Fruit fly (Drosophila melanogaster) whole organism, prepupa: ENCODE results near the gene CG3552.

Experiments
- Blimp-1 ChIP-seq: fragments of 200-800 bp; sonication (Bioruptor generic); optimal IDR thresholded peaks from 3 replicates; lab custom pipeline; 2017; ENCODE audit warnings: missing biosample characterization, missing genetic modification characterization, mild to moderate bottlenecking, moderate library complexity, missing genetic modification reagents
- CG10631 ChIP-seq: fragments of 200-800 bp; sonication (Bioruptor generic); optimal IDR thresholded peaks from 2 replicates; lab custom pipeline; 2016; ENCODE audit warnings: missing biosample characterization, missing genetic modification characterization
- CG10669 ChIP-seq: fragments of 200-800 bp; sonication (Bioruptor generic); optimal IDR thresholded peaks from 3 replicates; lab custom pipeline; 2018; ENCODE audit warnings: missing biosample characterization, mild to moderate bottlenecking, missing genetic modification characterization, moderate library complexity
- CG11294 ChIP-seq: fragments of 200-800 bp; sonication (Bioruptor generic); IDR thresholded peaks from 2 replicates; pipeline ENCODE4 v1.3.6; 2022; ENCODE audit warnings: missing biosample characterization, missing genetic modification characterization
- CG11902 ChIP-seq: fragments of 200-800 bp; sonication (Bioruptor generic); optimal IDR thresholded peaks from 3 replicates; lab custom pipeline; 2016; ENCODE audit warnings: missing biosample characterization, missing genetic modification characterization
- CG15336 ChIP-seq: fragments of 200-800 bp; sonication (Bioruptor generic); IDR thresholded peaks from 2 replicates; pipeline ENCODE4 v1.3.6; 2022; ENCODE audit warnings: missing biosample characterization, missing genetic modification characterization
- CG3032 ChIP-seq: fragments of 200-800 bp; optimal IDR thresholded peaks from 2 replicates; lab custom pipeline; 2019; ENCODE audit warnings: missing biosample characterization, mild to moderate bottlenecking, missing genetic modification characterization, moderate library complexity
- CG32006 ChIP-seq: fragments of 200-800 bp; sonication (Bioruptor generic); optimal IDR thresholded peaks from 3 replicates; lab custom pipeline; 2017; ENCODE audit warnings: missing biosample characterization, mild to moderate bottlenecking, missing genetic modification characterization
- CG34406 ChIP-seq: fragments of 200-800 bp; sonication (Bioruptor generic); optimal IDR thresholded peaks from 3 replicates; lab custom pipeline; 2016; ENCODE audit warnings: missing biosample characterization, missing genetic modification characterization
- CG3919 ChIP-seq: fragments of 200-800 bp; sonication (Bioruptor generic); optimal IDR thresholded peaks from 3 replicates; lab custom pipeline; 2016; ENCODE audit warnings: missing biosample characterization, missing genetic modification characterization
- CG6163 ChIP-seq: fragments of 200-800 bp; sonication (Bioruptor generic); IDR thresholded peaks from 3 replicates; pipeline ENCODE4 v1.3.6; 2022; ENCODE audit warnings: missing biosample characterization, missing genetic modification characterization
- CG8119 ChIP-seq: fragments of 200-800 bp; sonication (Bioruptor generic); IDR thresholded peaks from 3 replicates; pipeline ENCODE4 v1.3.6; 2022; ENCODE audit warnings: missing biosample characterization, missing genetic modification characterization
- CG8319 ChIP-seq: fragments of 200-800 bp; sonication (Bioruptor generic); optimal IDR thresholded peaks from 3 replicates; lab custom pipeline; 2016; ENCODE audit warnings: missing biosample characterization, missing genetic modification characterization
- CG8632 ChIP-seq: fragments of 200-800 bp; sonication (Bioruptor generic); optimal IDR thresholded peaks from 3 replicates; lab custom pipeline; 2016; ENCODE audit warnings: missing biosample characterization, missing genetic modification characterization
- Eip78C ChIP-seq: fragments of 200-800 bp; sonication (Bioruptor generic); peaks from one replicate; lab custom pipeline; 2016; ENCODE audit warnings: missing biosample characterization, missing genetic modification characterization
- Hr4 ChIP-seq: fragments of 200-800 bp; sonication (Bioruptor generic); optimal IDR thresholded peaks from 3 replicates; lab custom pipeline; 2016; ENCODE audit warnings: missing biosample characterization, missing genetic modification characterization
- Lpt ChIP-seq: fragments of 200-800 bp; sonication (Bioruptor generic); optimal IDR thresholded peaks from 3 replicates; lab custom pipeline; 2016; ENCODE audit warnings: missing biosample characterization, missing genetic modification characterization
- Met ChIP-seq: fragments of 200-800 bp; sonication (Bioruptor generic); optimal IDR thresholded peaks from 3 replicates; lab custom pipeline; 2016; ENCODE audit warnings: missing biosample characterization, missing genetic modification characterization
- OdsH ChIP-seq: fragments of 200-800 bp; sonication (Bioruptor generic); optimal IDR thresholded peaks from 3 replicates; lab custom pipeline; 2016; ENCODE audit warnings: missing biosample characterization, missing genetic modification characterization
- Sox102F ChIP-seq: fragments of 200-800 bp; sonication (Bioruptor generic); optimal IDR thresholded peaks from 2 replicates; lab custom pipeline; 2016; ENCODE audit warnings: missing biosample characterization, mild to moderate bottlenecking, missing genetic modification characterization
- Sox14 ChIP-seq: fragments of 200-800 bp; sonication (Bioruptor generic); optimal IDR thresholded peaks from 3 replicates; lab custom pipeline; 2016; ENCODE audit warnings: missing biosample characterization, missing genetic modification characterization
- achi ChIP-seq: fragments of 200-800 bp; sonication (Bioruptor generic); optimal IDR thresholded peaks from 3 replicates; lab custom pipeline; 2016; ENCODE audit warnings: missing biosample characterization, missing genetic modification characterization
- cyc ChIP-seq: fragments of 200-800 bp; sonication (Bioruptor generic); optimal IDR thresholded peaks from 3 replicates; lab custom pipeline; 2016; ENCODE audit warnings: missing biosample characterization, missing genetic modification characterization
- eg ChIP-seq: fragments of 200-800 bp; sonication (Bioruptor generic); IDR thresholded peaks from 3 replicates; pipeline ENCODE4 v1.3.6; 2022; ENCODE audit warnings: missing biosample characterization, missing genetic modification characterization
- fd59A ChIP-seq: fragments of 200-800 bp; sonication (Bioruptor generic); optimal IDR thresholded peaks from 2 replicates; lab custom pipeline; 2017; ENCODE audit warnings: missing biosample characterization, mild to moderate bottlenecking, missing genetic modification characterization, missing genetic modification reagents
- fkh ChIP-seq: fragments of 200-800 bp; sonication (Bioruptor generic); optimal IDR thresholded peaks from 3 replicates; lab custom pipeline; 2017; ENCODE audit warnings: missing biosample characterization, mild to moderate bottlenecking, missing genetic modification characterization, moderate library complexity
- lz ChIP-seq: fragments of 200-800 bp; sonication (Bioruptor generic); optimal IDR thresholded peaks from 3 replicates; lab custom pipeline; 2016; ENCODE audit warnings: missing biosample characterization, missing genetic modification characterization
- net ChIP-seq: fragments of 200-800 bp; sonication (Bioruptor generic); optimal IDR thresholded peaks from 3 replicates; lab custom pipeline; 2016; ENCODE audit warnings: missing biosample characterization, missing genetic modification characterization
- ss ChIP-seq, 2 experiments: fragments of 200-800 bp; sonication (Bioruptor generic); optimal IDR thresholded peaks; 2 replicates in 1 of 2; 3 replicates in 1 of 2; lab custom pipeline; 2017 to 2018; ENCODE audit warnings: mild to moderate bottlenecking in 2 of 2, missing biosample characterization in 2 of 2, missing genetic modification characterization in 2 of 2, moderate library complexity in 1 of 2
- svp ChIP-seq: fragments of 200-800 bp; sonication (Bioruptor generic); peaks from one replicate; lab custom pipeline; 2016; ENCODE audit warnings: missing biosample characterization, missing genetic modification characterization
- topi ChIP-seq: fragments of 200-800 bp; sonication (Bioruptor generic); optimal IDR thresholded peaks from 3 replicates; lab custom pipeline; 2016; ENCODE audit warnings: missing biosample characterization, missing genetic modification characterization

Gene CG3552

dm6 chr3L:9487586-9487985 lies 31.5 kb downstream of the CG3552 start, which contains the start of gene pall:
pall (minus strand) TSS chr3L:9487790.
- TF ChIP-seq CG15336 (GFP tag; lab: Robert Waterston, UW), result 0 out of 2 replicates have a peak, but pooled peaks have one; percentile 27
- TF ChIP-seq cyc (GFP tag; lab: Kevin White, UChicago), result no peak
- TF ChIP-seq, all 60 proteins: peak for 1

DNA sequence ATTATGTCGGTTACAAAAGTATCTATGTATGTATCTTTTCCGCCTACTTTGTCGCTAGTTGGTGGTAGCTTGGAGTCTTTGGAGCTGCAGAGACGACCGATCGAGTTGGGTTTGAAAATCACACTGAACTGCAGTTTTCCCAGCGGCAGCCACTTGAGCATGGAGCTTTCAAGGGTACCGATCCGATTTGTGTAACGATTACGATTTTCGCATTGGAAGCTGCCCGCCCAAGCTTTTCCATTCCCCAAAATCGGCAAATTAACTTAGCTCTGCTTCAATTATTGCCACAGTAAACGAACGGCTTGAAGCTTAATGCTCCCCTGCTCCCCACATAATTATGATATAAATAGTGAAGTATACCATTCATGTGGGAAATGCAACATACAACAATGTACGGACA lies 33.0 kb downstream of the CG3552 start, which contains the start of gene CG32036:
Gene CG32036, minus strand, starts transcription at position 101 of the 400 bp plus-strand sequence.
- TF ChIP-seq eg (GFP tag; lab: Robert Waterston, UW) (0 out of 3 replicates have a peak, but pooled peaks have one; percentile 36), achi (GFP tag; lab: Kevin White, UChicago) (no peak)
- TF ChIP-seq, all 60 proteins: peak for 1

DNA sequence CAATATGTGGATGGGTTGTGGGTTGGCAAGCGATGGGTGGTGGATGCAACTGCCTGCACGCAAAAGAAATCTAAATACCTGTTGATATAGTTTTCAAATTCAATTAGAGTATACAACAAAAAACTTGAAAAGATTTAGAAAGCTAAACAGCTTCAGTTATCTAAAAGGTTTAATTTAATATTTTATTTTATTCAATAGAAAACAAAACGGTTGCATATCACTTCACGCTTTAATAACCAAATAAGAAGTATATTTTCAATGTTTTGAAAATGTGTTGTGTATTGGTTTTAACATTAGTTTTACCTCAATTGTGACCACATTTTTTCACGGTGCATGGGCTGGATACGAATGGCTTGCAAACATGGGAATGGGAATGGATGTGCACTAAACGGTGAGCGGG lies 33.5 kb downstream of the CG3552 start:
- TF ChIP-seq Blimp-1 (GFP tag; lab: Kevin White, UChicago), result no peak
- peak; percentile 60; the same call in 2 of the 3 replicates for TF ChIP-seq CG8119 (GFP tag; lab: Robert Waterston, UW)
- no peak for TF ChIP-seq svp (GFP tag; lab: Kevin White, UChicago)
- TF ChIP-seq Hr4 (GFP tag; lab: Kevin White, UChicago), result peak; percentile 58
- peak; percentile 47; the same call in 1 of the 2 replicates for TF ChIP-seq CG15336 (GFP tag; lab: Robert Waterston, UW)
- peak; percentile 28 for TF ChIP-seq Lpt
- peak; percentile 70 for TF ChIP-seq Eip78C (GFP tag; lab: Kevin White, UChicago)

dm6 chr3L:9490432-9490831 lies 34.3 kb downstream of the CG3552 start:
- no peak for TF ChIP-seq CG8632 (GFP tag; lab: Kevin White, UChicago)
- TF ChIP-seq Blimp-1 (GFP tag; lab: Kevin White, UChicago), result no peak
- no peak for TF ChIP-seq CG3919 (GFP tag; lab: Kevin White, UChicago)
- no peak for TF ChIP-seq CG34406 (GFP tag; lab: Kevin White, UChicago)
- TF ChIP-seq topi, result no peak
- no peak for TF ChIP-seq CG32006 (GFP tag; lab: Kevin White, UChicago)
- TF ChIP-seq fd59A, result no peak
- no peak for TF ChIP-seq CG10669 (GFP tag; lab: Kevin White, UChicago)
- no peak for TF ChIP-seq CG11902 (GFP tag; lab: Kevin White, UChicago)
- TF ChIP-seq CG8319 (GFP tag; lab: Kevin White, UChicago), result no peak
- TF ChIP-seq CG10631 (GFP tag; lab: Kevin White, UChicago), result no peak
- TF ChIP-seq CG11294 (GFP tag; lab: Robert Waterston, UW), result no peak
- TF ChIP-seq Met (GFP tag; lab: Kevin White, UChicago), result no peak
- TF ChIP-seq Hr4 (GFP tag; lab: Kevin White, UChicago), result no peak
- TF ChIP-seq Sox102F (GFP tag; lab: Kevin White, UChicago), result no peak
- no peak for TF ChIP-seq fkh (GFP tag; lab: Kevin White, UChicago)
- TF ChIP-seq CG3032, result no peak
- no peak for TF ChIP-seq eg (GFP tag; lab: Robert Waterston, UW)

- no peak for TF ChIP-seq cyc (GFP tag; lab: Kevin White, UChicago)
- TF ChIP-seq CG34406 (GFP tag; lab: Kevin White, UChicago), result no peak
- no peak for TF ChIP-seq Met (GFP tag; lab: Kevin White, UChicago)
- no peak for TF ChIP-seq Sox102F (GFP tag; lab: Kevin White, UChicago)
- no peak for TF ChIP-seq eg (GFP tag; lab: Robert Waterston, UW)
- TF ChIP-seq CG32006 (GFP tag; lab: Kevin White, UChicago), result no peak
- TF ChIP-seq net, result no peak
- TF ChIP-seq Sox14 (GFP tag; lab: Kevin White, UChicago), result no peak
- TF ChIP-seq ss (GFP tag; optimal IDR thresholded peaks at IDR 0.05; lab: Kevin White, UChicago), result no peak
- TF ChIP-seq lz (GFP tag; lab: Kevin White, UChicago), result no peak
- no peak for TF ChIP-seq CG6163 (GFP tag; lab: Robert Waterston, UW)
- TF ChIP-seq CG10631 (GFP tag; lab: Kevin White, UChicago), result no peak
- no peak for TF ChIP-seq Lpt
- no peak for TF ChIP-seq CG3919 (GFP tag; lab: Kevin White, UChicago)
- TF ChIP-seq OdsH (GFP tag; lab: Kevin White, UChicago), result no peak
Measured at dm6 chr3L:9491331-9491730, 35.2 kb downstream of the CG3552 start.
